Fruit fly (Drosophila melanogaster) whole organism, embryonic: ENCODE data around the gene ago.
A peak's percentile ranks its signal among the peaks of the same experiment; 100 is the strongest.

ENCODE experiments used
- Abd-B ChIP-seq: fragments of 200-800 bp; sonication (Bioruptor generic); optimal IDR thresholded peaks from 2 replicates; lab custom pipeline; 2018; ENCODE audit warnings: missing biosample characterization, mild to moderate bottlenecking, missing genetic modification characterization, moderate library complexity
- Atf3 ChIP-seq: fragments of 200-800 bp; sonication (Bioruptor generic); optimal IDR thresholded peaks from 3 replicates; lab custom pipeline; 2016; ENCODE audit warnings: missing biosample characterization, missing genetic modification characterization
- BEAF-32 ChIP-seq: fragments of 200-800 bp; sonication (Bioruptor generic); optimal IDR thresholded peaks from 3 replicates; lab custom pipeline; 2017; ENCODE audit warnings: missing biosample characterization, missing genetic modification characterization, mild to moderate bottlenecking, moderate library complexity, missing genetic modification reagents
- Bgb ChIP-seq: fragments of 200-800 bp; sonication (Bioruptor generic); IDR thresholded peaks from 2 replicates; pipeline ENCODE4 v1.3.6; 2022; ENCODE audit warnings: missing biosample characterization, missing genetic modification characterization; ENCODE audit not compliant: partially characterized antibody
- CG10462 ChIP-seq: fragments of 200-800 bp; sonication (Bioruptor generic); optimal IDR thresholded peaks from 2 replicates; lab custom pipeline; 2016; ENCODE audit warnings: missing biosample characterization, missing genetic modification characterization
- CG11504 ChIP-seq: fragments of 200-800 bp; sonication (Bioruptor generic); optimal IDR thresholded peaks from 3 replicates; lab custom pipeline; 2019; ENCODE audit warnings: missing biosample characterization, mild to moderate bottlenecking, missing genetic modification characterization, moderate library complexity
- CG12769 ChIP-seq: fragments of 200-800 bp; sonication (Bioruptor generic); optimal IDR thresholded peaks from 2 replicates; lab custom pipeline; 2019; ENCODE audit warnings: missing biosample characterization, mild to moderate bottlenecking, missing genetic modification characterization, moderate library complexity
- CG13296 ChIP-seq: fragments of 200-800 bp; sonication (Bioruptor generic); optimal IDR thresholded peaks from 3 replicates; lab custom pipeline; 2018; ENCODE audit warnings: missing biosample characterization, mild to moderate bottlenecking, missing genetic modification characterization
- CG13894 ChIP-seq: fragments of 200-800 bp; sonication (Bioruptor generic); optimal IDR thresholded peaks from 3 replicates; lab custom pipeline; 2018; ENCODE audit warnings: missing biosample characterization, mild to moderate bottlenecking, missing genetic modification characterization, moderate library complexity
- CG14667 ChIP-seq: fragments of 200-800 bp; sonication (Bioruptor generic); IDR thresholded peaks from 2 replicates; pipeline ENCODE4 v1.3.6; 2022; ENCODE audit warnings: missing biosample characterization, missing genetic modification characterization
- CG15073 ChIP-seq: fragments of 200-800 bp; sonication (Bioruptor generic); optimal IDR thresholded peaks from 2 replicates; lab custom pipeline; 2016; ENCODE audit warnings: missing biosample characterization, missing genetic modification characterization
- CG1602 ChIP-seq: fragments of 200-800 bp; sonication (Bioruptor generic); optimal IDR thresholded peaks from 3 replicates; lab custom pipeline; 2016; ENCODE audit warnings: missing biosample characterization, missing genetic modification characterization
- CG1603 ChIP-seq: fragments of 200-800 bp; sonication (Bioruptor generic); optimal IDR thresholded peaks from 2 replicates; lab custom pipeline; 2019; ENCODE audit warnings: missing biosample characterization, mild to moderate bottlenecking, missing genetic modification characterization, moderate library complexity
- CG17361 ChIP-seq: fragments of 200-800 bp; sonication (Bioruptor generic); IDR thresholded peaks from 3 replicates; pipeline ENCODE4 v1.3.6; 2022; ENCODE audit warnings: missing biosample characterization, missing genetic modification characterization
- CG3726 ChIP-seq: fragments of 200-800 bp; sonication (Bioruptor generic); IDR thresholded peaks from 3 replicates; pipeline ENCODE4, ENCODE4 v1.3.6; 2022; ENCODE audit warnings: missing biosample characterization, missing genetic modification characterization
- CG3847 ChIP-seq: fragments of 200-800 bp; sonication (Bioruptor generic); IDR thresholded peaks from 2 replicates; pipeline ENCODE4 v1.3.6; 2022; ENCODE audit warnings: missing biosample characterization, missing genetic modification characterization
- CG3995 ChIP-seq: fragments of 200-800 bp; sonication (Bioruptor generic); optimal IDR thresholded peaks from 3 replicates; lab custom pipeline; 2016; ENCODE audit warnings: missing biosample characterization, missing genetic modification characterization
- CG4707 ChIP-seq: fragments of 200-800 bp; sonication (Bioruptor generic); optimal IDR thresholded peaks from 2 replicates; lab custom pipeline; 2018; ENCODE audit warnings: missing biosample characterization, mild to moderate bottlenecking, missing genetic modification characterization, moderate library complexity
- CG5245 ChIP-seq: fragments of 200-800 bp; sonication (Bioruptor generic); optimal IDR thresholded peaks from 3 replicates; lab custom pipeline; 2016; ENCODE audit warnings: missing biosample characterization, missing genetic modification characterization
- CG7963 ChIP-seq: fragments of 200-800 bp; sonication (Bioruptor generic); IDR thresholded peaks from 3 replicates; pipeline ENCODE4 v1.3.6; 2022; ENCODE audit warnings: missing biosample characterization, missing genetic modification characterization; ENCODE audit not compliant: partially characterized antibody
- CG8089 ChIP-seq: fragments of 200-800 bp; sonication (Bioruptor generic); optimal IDR thresholded peaks from 3 replicates; lab custom pipeline; 2016; ENCODE audit warnings: missing biosample characterization, missing genetic modification characterization
- CG8924 ChIP-seq: fragments of 200-800 bp; optimal IDR thresholded peaks from 3 replicates; lab custom pipeline; 2019; ENCODE audit warnings: missing biosample characterization, mild to moderate bottlenecking, missing genetic modification characterization, moderate library complexity
- HmgZ ChIP-seq: fragments of 200-800 bp; sonication (Bioruptor generic); optimal IDR thresholded peaks from 2 replicates; lab custom pipeline; 2018; ENCODE audit warnings: missing biosample characterization, mild to moderate bottlenecking, missing genetic modification characterization
- Lhr ChIP-seq: fragments of 200-800 bp; sonication (Bioruptor generic); optimal IDR thresholded peaks from 3 replicates; lab custom pipeline; 2017; ENCODE audit warnings: mild to moderate bottlenecking, missing biosample characterization, missing genetic modification reagents, missing genetic modification characterization
- Meics ChIP-seq: fragments of 200-800 bp; sonication (Bioruptor generic); optimal IDR thresholded peaks from 2 replicates; lab custom pipeline; 2017; ENCODE audit warnings: missing biosample characterization, mild to moderate bottlenecking, missing genetic modification characterization
- Mes4 ChIP-seq: fragments of 200-800 bp; sonication (Bioruptor generic); optimal IDR thresholded peaks from 2 replicates; lab custom pipeline; 2016; ENCODE audit warnings: missing biosample characterization, missing genetic modification characterization
- NFAT ChIP-seq: fragments of 200-800 bp; sonication (Bioruptor generic); IDR thresholded peaks from 2 replicates; pipeline ENCODE4 v1.3.6; 2022; ENCODE audit warnings: missing biosample characterization, missing genetic modification characterization
- Nf-YB ChIP-seq: fragments of 200-800 bp; sonication (Bioruptor generic); optimal IDR thresholded peaks from 3 replicates; lab custom pipeline; 2019; ENCODE audit warnings: missing biosample characterization, mild to moderate bottlenecking, missing genetic modification characterization, moderate library complexity
- Ptx1 ChIP-seq: fragments of 200-800 bp; sonication (Bioruptor generic); IDR thresholded peaks from 2 replicates; pipeline ENCODE4 v1.3.6; 2022; ENCODE audit warnings: missing biosample characterization, missing genetic modification characterization
- Vsx1 ChIP-seq: fragments of 200-800 bp; sonication (Bioruptor generic); optimal IDR thresholded peaks from 2 replicates; lab custom pipeline; 2017; ENCODE audit warnings: missing biosample characterization, mild to moderate bottlenecking, missing genetic modification characterization, missing genetic modification reagents
- abd-A ChIP-seq: fragments of 200-800 bp; sonication (Bioruptor generic); optimal IDR thresholded peaks from 3 replicates; lab custom pipeline; 2019; ENCODE audit warnings: missing biosample characterization, mild to moderate bottlenecking, missing genetic modification characterization, moderate library complexity
- crc ChIP-seq: fragments of 200-800 bp; sonication (Bioruptor generic); optimal IDR thresholded peaks from 2 replicates; lab custom pipeline; 2016; ENCODE audit warnings: missing biosample characterization, missing genetic modification characterization
- ewg ChIP-seq: fragments of 200-800 bp; sonication (Bioruptor generic); optimal IDR thresholded peaks from 3 replicates; lab custom pipeline; 2017; ENCODE audit warnings: mild to moderate bottlenecking, missing biosample characterization, missing genetic modification reagents, missing genetic modification characterization
- ftz-f1 ChIP-seq: fragments of 200-800 bp; sonication (Bioruptor generic); optimal IDR thresholded peaks from 2 replicates; lab custom pipeline; 2016; ENCODE audit warnings: missing biosample characterization, missing genetic modification characterization
- fu2 ChIP-seq: fragments of 200-800 bp; sonication (Bioruptor generic); optimal IDR thresholded peaks from 2 replicates; lab custom pipeline; 2016; ENCODE audit warnings: missing biosample characterization, missing genetic modification characterization
- gem ChIP-seq: fragments of 200-800 bp; sonication (Bioruptor generic); optimal IDR thresholded peaks from 2 replicates; lab custom pipeline; 2019; ENCODE audit warnings: missing biosample characterization, mild to moderate bottlenecking, missing genetic modification characterization, moderate library complexity
- gfzf ChIP-seq: fragments of 200-800 bp; sonication (Bioruptor generic); optimal IDR thresholded peaks from 2 replicates; lab custom pipeline; 2016; ENCODE audit warnings: missing biosample characterization, mild to moderate bottlenecking, missing genetic modification characterization, moderate library complexity
- grn ChIP-seq: fragments of 200-800 bp; sonication (Bioruptor generic); optimal IDR thresholded peaks from 3 replicates; lab custom pipeline; 2017; ENCODE audit warnings: missing biosample characterization, missing genetic modification characterization
- gro ChIP-seq: fragments of 200-800 bp; sonication (Bioruptor generic); optimal IDR thresholded peaks from 2 replicates; lab custom pipeline; 2016; ENCODE audit warnings: missing biosample characterization, missing genetic modification characterization
- her ChIP-seq: fragments of 200-800 bp; sonication (Bioruptor generic); optimal IDR thresholded peaks from 2 replicates; lab custom pipeline; 2016; ENCODE audit warnings: missing biosample characterization, missing genetic modification characterization
- lmd ChIP-seq: fragments of 200-800 bp; sonication (Bioruptor generic); IDR thresholded peaks from 2 replicates; pipeline ENCODE4 v1.3.6; 2022; ENCODE audit warnings: missing biosample characterization, missing genetic modification characterization
- maf-S ChIP-seq: fragments of 200-800 bp; sonication (Bioruptor generic); optimal IDR thresholded peaks from 2 replicates; lab custom pipeline; 2016; ENCODE audit warnings: missing biosample characterization, missing genetic modification characterization
- nmo ChIP-seq: fragments of 200-800 bp; sonication (Bioruptor generic); optimal IDR thresholded peaks from 2 replicates; lab custom pipeline; 2018; ENCODE audit warnings: missing biosample characterization, mild to moderate bottlenecking, missing genetic modification characterization, moderate library complexity
- p53 ChIP-seq: fragments of 200-800 bp; sonication (Bioruptor generic); optimal IDR thresholded peaks from 2 replicates; lab custom pipeline; 2016; ENCODE audit warnings: missing biosample characterization, missing genetic modification characterization
- pita ChIP-seq: fragments of 200-800 bp; sonication (Bioruptor generic); optimal IDR thresholded peaks from 2 replicates; lab custom pipeline; 2017; ENCODE audit warnings: missing biosample characterization, mild to moderate bottlenecking, missing genetic modification characterization
- pum ChIP-seq: fragments of 200-800 bp; sonication (Bioruptor generic); optimal IDR thresholded peaks from 2 replicates; lab custom pipeline; 2016; ENCODE audit warnings: missing biosample characterization, missing genetic modification characterization
- sqz ChIP-seq: fragments of 200-800 bp; sonication (Bioruptor generic); optimal IDR thresholded peaks from 3 replicates; lab custom pipeline; 2018; ENCODE audit warnings: missing biosample characterization, mild to moderate bottlenecking, missing genetic modification characterization
- tio ChIP-seq: fragments of 200-800 bp; sonication (Bioruptor generic); optimal IDR thresholded peaks from 2 replicates; lab custom pipeline; 2017; ENCODE audit warnings: missing biosample characterization, missing genetic modification characterization, inconsistent platforms
- tna ChIP-seq: fragments of 200-800 bp; sonication (Bioruptor generic); IDR thresholded peaks from 2 replicates; pipeline ENCODE4 v1.3.6; 2022; ENCODE audit warnings: missing biosample characterization, missing genetic modification characterization; ENCODE audit not compliant: partially characterized antibody
- tx ChIP-seq: fragments of 200-800 bp; sonication (Bioruptor generic); optimal IDR thresholded peaks from 2 replicates; lab custom pipeline; 2016; ENCODE audit warnings: missing biosample characterization, missing genetic modification characterization
- usp ChIP-seq: fragments of >200 bp; optimal IDR thresholded peaks from 2 replicates; lab custom pipeline; 2017; ENCODE audit warnings: missing biosample characterization, missing genetic modification characterization
- wek ChIP-seq: fragments of 200-800 bp; sonication (Bioruptor generic); optimal IDR thresholded peaks from 3 replicates; lab custom pipeline; 2018; ENCODE audit warnings: missing biosample characterization, mild to moderate bottlenecking, missing genetic modification characterization, moderate library complexity

ago gene

dm6 chr3L:4227164-4227563 lies 26.9 kb downstream of the ago start, which contains the start of gene CG46460 (continued):
- TF ChIP-seq gro (GFP tag; lab: Kevin White, UChicago) (no peak), pum (no peak), nmo (no peak), sqz (GFP tag; lab: Kevin White, UChicago) (no peak), Nf-YB (GFP tag; lab: Kevin White, UChicago) (no peak), Abd-B (no peak), HmgZ (peak; percentile 4), CG1603 (tag; lab: Kevin White, UChicago) (no peak), CG13894 (no peak), Atf3 (no peak), CG8089 (GFP tag; lab: Kevin White, UChicago) (peak; percentile 24), Vsx1 (GFP tag; lab: Kevin White, UChicago) (peak; percentile 26), Lhr (no peak), CG8924 (no peak), tna (GFP tag; lab: Robert Waterston, UW) (no peak), p53 (no peak), gfzf (GFP tag; lab: Kevin White, UChicago) (no peak), CG3995 (GFP tag; lab: Kevin White, UChicago) (no peak), wek (no peak), CG7963 (GFP tag; lab: Robert Waterston, UW) (no peak), NFAT (GFP tag; lab: Robert Waterston, UW) (no peak), CG4707 (GFP tag; lab: Kevin White, UChicago) (peak; percentile 2), her (peak; percentile 1), Ptx1 (GFP tag; lab: Robert Waterston, UW) (no peak), CG5245 (GFP tag; lab: Kevin White, UChicago) (no peak), CG3847 (GFP tag; lab: Robert Waterston, UW) (no peak), grn (no peak), CG11504 (no peak), fu2 (GFP tag; lab: Kevin White, UChicago) (no peak), CG17361 (GFP tag; lab: Robert Waterston, UW) (no peak), ftz-f1 (GFP tag; lab: Kevin White, UChicago) (no peak), lmd (no peak), CG15073 (GFP tag; lab: Kevin White, UChicago) (no peak), BEAF-32 (no peak), CG10462 (GFP tag; lab: Kevin White, UChicago) (no peak), CG13296 (GFP tag; lab: Kevin White, UChicago) (no peak), usp (no peak), pita (GFP tag; lab: Kevin White, UChicago) (no peak), tx (GFP tag; lab: Kevin White, UChicago) (no peak), CG14667 (GFP tag; lab: Robert Waterston, UW) (no peak), Mes4 (GFP tag; lab: Kevin White, UChicago) (no peak), maf-S (GFP tag; lab: Kevin White, UChicago) (no peak), ewg (no peak), tio (no peak), crc (GFP tag; lab: Kevin White, UChicago) (no peak), CG1602 (GFP tag; lab: Kevin White, UChicago) (no peak), Bgb (GFP tag; lab: Robert Waterston, UW) (no peak), CG12769 (tag; lab: Kevin White, UChicago) (peak; percentile 19), gem (tag; lab: Kevin White, UChicago) (no peak), CG3726 (GFP tag; lab: Robert Waterston, UW) (no peak), Meics (GFP tag; lab: Kevin White, UChicago) (no peak), abd-A (no peak)
